Worm (Caenorhabditis elegans): ENCODE data around the gene rps-21.

rps-21 gene

DNA sequence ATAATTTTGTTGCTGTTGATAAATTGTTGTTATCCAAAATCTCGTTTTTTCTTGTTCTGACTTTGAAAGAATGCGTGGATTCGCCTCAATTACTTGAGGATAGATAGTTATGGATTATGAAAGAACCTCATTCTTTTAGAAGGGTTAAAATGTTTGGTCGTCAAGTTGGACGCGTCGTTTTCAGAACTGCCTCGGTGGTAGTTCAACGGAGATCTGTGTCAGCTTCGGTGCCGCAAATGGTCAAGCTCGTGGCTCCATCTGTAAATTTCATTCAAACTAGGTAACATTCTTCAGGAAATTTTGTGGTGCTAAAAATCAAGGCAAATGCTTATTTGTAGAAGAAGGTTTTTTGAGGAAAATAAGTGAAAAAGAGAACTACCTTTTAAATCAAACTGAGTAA, 8.8 kb downstream of the rps-21 start, which contains the start of gene ndab-2:
Gene ndab-2, plus strand, starts transcription at position 140 of the 400 bp plus-strand sequence.
- peak; percentile 18 for TF ChIP-seq nhr-47 (tag; optimal IDR thresholded peaks at IDR 0.05)
- no peak for TF ChIP-seq nhr-237 (tag; optimal IDR thresholded peaks at IDR 0.05)
- TF ChIP-seq ama-1 (optimal IDR thresholded peaks at IDR 0.05): peak; percentile 41
- peak in 1 of 2 experiments; percentile 28 for TF ChIP-seq lsy-2 (tag; optimal IDR thresholded peaks at IDR 0.05)
- TF ChIP-seq nhr-90 (tag; optimal IDR thresholded peaks at IDR 0.05; ENCODE audit: poor library complexity): peak; percentile 5
- no peak for TF ChIP-seq elt-2 (tag; optimal IDR thresholded peaks at IDR 0.05)
- TF ChIP-seq hpl-2 (GFP tag; optimal IDR thresholded peaks at IDR 0.05): no peak
- TF ChIP-seq fkh-10 (GFP tag; optimal IDR thresholded peaks at IDR 0.05): no peak
- no peak for TF ChIP-seq blmp-1 (tag; optimal IDR thresholded peaks at IDR 0.05)
- no peak for TF ChIP-seq lin-35 (GFP tag; optimal IDR thresholded peaks at IDR 0.05)
- TF ChIP-seq nhr-71 (tag; optimal IDR thresholded peaks at IDR 0.05): no peak
- no peak for TF ChIP-seq lir-3 (tag; optimal IDR thresholded peaks at IDR 0.05; ENCODE audit: poor library complexity)

DNA sequence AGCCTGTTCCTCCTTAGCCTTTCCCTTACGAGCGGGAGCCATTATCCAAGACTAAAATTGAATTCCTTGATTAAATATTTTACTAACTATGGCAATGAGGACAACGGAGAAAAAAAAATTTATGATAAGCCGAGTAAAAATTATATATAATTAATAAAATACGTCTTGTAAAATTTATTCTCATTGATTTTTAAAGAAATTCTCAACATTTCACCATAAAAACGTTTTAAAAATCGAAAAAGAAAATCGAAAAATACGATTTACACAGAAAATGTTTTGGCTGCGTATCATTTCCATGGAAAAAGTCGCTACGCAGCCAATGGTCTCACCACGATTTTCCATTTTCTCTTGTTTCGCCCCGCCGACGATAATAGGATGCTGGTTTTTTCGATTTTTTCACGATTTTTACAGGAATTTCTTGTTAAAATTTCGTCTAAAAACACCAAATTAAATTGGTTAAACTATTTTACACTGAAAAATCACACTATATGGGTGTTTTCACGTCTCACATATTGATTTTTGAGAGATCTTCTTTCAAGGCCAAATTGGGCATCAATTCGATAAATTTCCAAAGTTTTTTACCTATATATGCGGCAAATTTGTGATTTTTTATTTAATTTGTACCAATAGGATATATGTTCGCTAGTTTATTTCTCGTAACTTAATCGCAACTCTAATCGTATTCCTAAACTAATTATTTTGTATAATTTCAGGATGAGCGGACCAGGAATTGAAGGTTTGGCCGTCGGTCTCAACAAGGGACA, 9.7 kb downstream of the rps-21 start, which contains the start of the genes rps-14 and rpl-36:
Gene rps-14, minus strand, starts transcription at position 51 of the 764 bp plus-strand sequence.
Gene rpl-36, plus strand, starts transcription at position 714 of the 764 bp plus-strand sequence.
- TF ChIP-seq elt-2 (tag; optimal IDR thresholded peaks at IDR 0.05) (peak; percentile 44), nhr-47 (tag; optimal IDR thresholded peaks at IDR 0.05) (peak; percentile 92), dsc-1 (tag; optimal IDR thresholded peaks at IDR 0.05) (peak; percentile 89), irx-1 (tag; optimal IDR thresholded peaks at IDR 0.05) (peak; percentile 83), nhr-84 (tag; optimal IDR thresholded peaks at IDR 0.05) (no peak), nhr-237 (tag; optimal IDR thresholded peaks at IDR 0.05) (peak; percentile 74), ceh-63 (GFP tag; optimal IDR thresholded peaks at IDR 0.05) (no peak), sox-4 (tag; optimal IDR thresholded peaks at IDR 0.05) (peak; percentile 59), fkh-10 (GFP tag; optimal IDR thresholded peaks at IDR 0.05) (peak; percentile 66), F16B12.6 (tag; optimal IDR thresholded peaks at IDR 0.05) (peak; percentile 69), alr-1 (tag; optimal IDR thresholded peaks at IDR 0.05; ENCODE audit: borderline replicate concordance) (no peak), lin-39 (tag; optimal IDR thresholded peaks at IDR 0.05) (peak; percentile 62), nhr-19 (GFP tag; conservative IDR thresholded peaks at IDR 0.05) (peak; percentile 92), hlh-17 (GFP tag; optimal IDR thresholded peaks at IDR 0.05; ENCODE audit: borderline replicate concordance) (no peak), elt-3 (tag; optimal IDR thresholded peaks at IDR 0.05) (peak in 3 of 6 experiments; percentile 76 to 94 (median 88)), ama-1 (optimal IDR thresholded peaks at IDR 0.05) (peak; percentile 30), ets-5 (GFP tag; IDR thresholded peaks at IDR 0.05) (no peak), egl-27 (tag; optimal IDR thresholded peaks at IDR 0.05) (peak in 1 of 2 experiments; percentile 59), unc-30 (tag; optimal IDR thresholded peaks at IDR 0.05) (no peak), aly-2 (tag; optimal IDR thresholded peaks at IDR 0.05) (peak; percentile 47), sup-37 (GFP tag; optimal IDR thresholded peaks at IDR 0.05) (no peak), hpl-2 (GFP tag; optimal IDR thresholded peaks at IDR 0.05) (peak; percentile 78), ceh-90 (tag; optimal IDR thresholded peaks at IDR 0.05) (peak; percentile 34), unc-86 (tag; optimal IDR thresholded peaks at IDR 0.05) (peak; percentile 80), mef-2 (tag; optimal IDR thresholded peaks at IDR 0.05) (peak; percentile 27), nhr-11 (tag; optimal IDR thresholded peaks at IDR 0.05) (peak; percentile 30), vab-15 (tag; optimal IDR thresholded peaks at IDR 0.05) (peak; percentile 5), zip-4 (GFP tag; optimal IDR thresholded peaks at IDR 0.05) (peak; percentile 66), snu-23 (GFP tag; optimal IDR thresholded peaks at IDR 0.05) (peak; percentile 95), sptf-1 (tag; optimal IDR thresholded peaks at IDR 0.05) (no peak), C34B4.2 (tag; optimal IDR thresholded peaks at IDR 0.05) (no peak), hlh-4 (tag; optimal IDR thresholded peaks at IDR 0.05) (no peak), ztf-11 (tag; optimal IDR thresholded peaks at IDR 0.05) (peak in 1 of 2 experiments; percentile 75), blmp-1 (tag; optimal IDR thresholded peaks at IDR 0.05) (peak; percentile 93), snpc-4 (tag; optimal IDR thresholded peaks at IDR 0.05) (peak; percentile 82), lir-3 (tag; optimal IDR thresholded peaks at IDR 0.05; ENCODE audit: poor library complexity) (peak; percentile 77), nhr-76 (tag; optimal IDR thresholded peaks at IDR 0.05) (no peak), mep-1 (tag; optimal IDR thresholded peaks at IDR 0.05) (peak; percentile 96), efl-1 (optimal IDR thresholded peaks at IDR 0.05) (peak; percentile 90 to 92), efl-1 (GFP tag; optimal IDR thresholded peaks at IDR 0.05 in 1 of 2) (peak; percentile 82 to 97), lin-15B (tag; optimal IDR thresholded peaks at IDR 0.05) (peak; percentile 90), fkh-4 (tag; optimal IDR thresholded peaks at IDR 0.05; ENCODE audit: borderline replicate concordance) (peak; percentile 40), nhr-12 (tag; optimal IDR thresholded peaks at IDR 0.05) (no peak), ceh-82 (tag; optimal IDR thresholded peaks at IDR 0.05) (peak; percentile 88 to 90 (median 89))
